Fruit fly (Drosophila melanogaster) whole organism, embryonic: ENCODE measurements around the gene Rab3-GEF.

Experiments used
- Antp ChIP-seq: fragments of 200-800 bp; sonication (Bioruptor generic); optimal IDR thresholded peaks from 3 replicates; lab custom pipeline; 2016; ENCODE audit warnings: missing biosample characterization, missing genetic modification characterization
- Atf6 ChIP-seq: fragments of 200-800 bp; sonication (Bioruptor generic); IDR thresholded peaks from 2 replicates; pipeline ENCODE4 v1.3.6; 2022; ENCODE audit warnings: missing biosample characterization, missing genetic modification characterization
- CG10267 ChIP-seq: fragments of 200-800 bp; sonication (Bioruptor generic); optimal IDR thresholded peaks from 2 replicates; lab custom pipeline; 2018; ENCODE audit warnings: missing biosample characterization, mild to moderate bottlenecking, missing genetic modification characterization, moderate library complexity
- CG10321 ChIP-seq: fragments of 200-800 bp; sonication (Bioruptor generic); IDR thresholded peaks from 2 replicates; pipeline ENCODE4 v1.3.6; 2022; ENCODE audit warnings: missing biosample characterization, missing genetic modification characterization
- CG11696 ChIP-seq: fragments of 200-800 bp; sonication (Bioruptor generic); IDR thresholded peaks from 2 replicates; pipeline ENCODE4 v1.3.6; 2022; ENCODE audit warnings: missing biosample characterization, missing genetic modification characterization
- CG31224 ChIP-seq: fragments of 200-800 bp; sonication (Bioruptor generic); IDR thresholded peaks from 2 replicates; pipeline ENCODE4 v1.3.6; 2022; ENCODE audit warnings: missing biosample characterization, missing genetic modification characterization
- CG31441 ChIP-seq: fragments of 200-800 bp; sonication (Bioruptor generic); IDR thresholded peaks from 2 replicates; pipeline ENCODE4 v1.3.6; 2022; ENCODE audit warnings: missing biosample characterization, missing genetic modification characterization
- CG33557 ChIP-seq: fragments of 200-800 bp; sonication (Bioruptor generic); optimal IDR thresholded peaks from 2 replicates; lab custom pipeline; 2019; ENCODE audit warnings: missing biosample characterization, mild to moderate bottlenecking, missing genetic modification characterization, moderate library complexity
- CG42726 ChIP-seq: fragments of 200-800 bp; sonication (Bioruptor generic); IDR thresholded peaks from 2 replicates; pipeline ENCODE4 v1.3.6; 2022; ENCODE audit warnings: missing biosample characterization, missing genetic modification characterization; ENCODE audit not compliant: partially characterized antibody
- CG7928 ChIP-seq: fragments of 200-800 bp; sonication (Bioruptor generic); optimal IDR thresholded peaks from 2 replicates; lab custom pipeline; 2017; ENCODE audit warnings: missing biosample characterization, mild to moderate bottlenecking, missing genetic modification characterization
- CG8944 ChIP-seq: fragments of 200-800 bp; sonication (Bioruptor generic); optimal IDR thresholded peaks from 3 replicates; lab custom pipeline; 2016; ENCODE audit warnings: missing biosample characterization, missing genetic modification characterization
- CG9727 ChIP-seq: fragments of 200-800 bp; sonication (Bioruptor generic); optimal IDR thresholded peaks from 3 replicates; lab custom pipeline; 2017; ENCODE audit warnings: missing biosample characterization, mild to moderate bottlenecking, missing genetic modification characterization
- Dad ChIP-seq: fragments of 200-800 bp; sonication (Bioruptor generic); optimal IDR thresholded peaks from 3 replicates; lab custom pipeline; 2016; ENCODE audit warnings: missing biosample characterization, missing genetic modification characterization
- E2f2 ChIP-seq: fragments of 200-800 bp; sonication (Bioruptor generic); IDR thresholded peaks from 2 replicates; pipeline ENCODE4 v1.3.6; 2022; ENCODE audit warnings: missing biosample characterization, missing genetic modification characterization
- Lpt ChIP-seq: fragments of >200 bp; optimal IDR thresholded peaks from 2 replicates; lab custom pipeline; 2018; ENCODE audit warnings: missing biosample characterization, missing genetic modification characterization
- Med ChIP-seq: fragments of 200-800 bp; sonication (Bioruptor generic); peaks from one replicate; lab custom pipeline; 2016; ENCODE audit warnings: missing biosample characterization, missing genetic modification characterization, mild to moderate bottlenecking, inconsistent platforms, moderate library complexity
- Sox102F ChIP-seq: fragments of 200-800 bp; sonication (Bioruptor generic); optimal IDR thresholded peaks from 2 replicates; lab custom pipeline; 2018; ENCODE audit warnings: missing biosample characterization, mild to moderate bottlenecking, missing genetic modification characterization, moderate library complexity
- Xbp1 ChIP-seq: fragments of 200-800 bp; sonication (Bioruptor generic); optimal IDR thresholded peaks from 3 replicates; lab custom pipeline; 2016; ENCODE audit warnings: missing biosample characterization, mild to moderate bottlenecking, missing genetic modification characterization
- ap ChIP-seq: fragments of 200-800 bp; sonication (Bioruptor generic); IDR thresholded peaks from 2 replicates; pipeline ENCODE4 v1.3.6; 2022; ENCODE audit warnings: missing biosample characterization, missing genetic modification characterization
- bab2 ChIP-seq: fragments of 200-800 bp; sonication (Bioruptor generic); optimal IDR thresholded peaks from 2 replicates; lab custom pipeline; 2016; ENCODE audit warnings: missing biosample characterization, missing genetic modification characterization
- crp ChIP-seq, 2 experiments: fragments of 200-800 bp; sonication (Bioruptor generic); optimal IDR thresholded peaks; 2 replicates in 1 of 2; 3 replicates in 1 of 2; lab custom pipeline; 2017; ENCODE audit warnings: missing biosample characterization in 2 of 2, missing genetic modification characterization in 2 of 2, mild to moderate bottlenecking in 1 of 2, moderate library complexity in 1 of 2
- da ChIP-seq: fragments of 200-800 bp; sonication (Bioruptor generic); optimal IDR thresholded peaks from 2 replicates; lab custom pipeline; 2016; ENCODE audit warnings: missing biosample characterization, missing genetic modification characterization
- danr ChIP-seq: fragments of 200-800 bp; sonication (Bioruptor generic); IDR thresholded peaks from 2 replicates; pipeline ENCODE4 v1.3.6; 2022; ENCODE audit warnings: missing biosample characterization, missing genetic modification characterization
- dmrt99B ChIP-seq: fragments of 200-800 bp; sonication (Bioruptor generic); optimal IDR thresholded peaks from 2 replicates; lab custom pipeline; 2018; ENCODE audit warnings: missing biosample characterization, mild to moderate bottlenecking, missing genetic modification characterization, moderate library complexity
- emc ChIP-seq: fragments of 200-800 bp; sonication (Bioruptor generic); optimal IDR thresholded peaks from 2 replicates; lab custom pipeline; 2016; ENCODE audit warnings: missing biosample characterization, missing genetic modification characterization
- esg ChIP-seq: fragments of 200-800 bp; sonication (Bioruptor generic); conservative IDR thresholded peaks from 2 replicates; pipeline ENCODE4 v1.3.6; 2022; ENCODE audit warnings: missing biosample characterization, missing genetic modification characterization
- eyg ChIP-seq: fragments of 200-800 bp; sonication (Bioruptor generic); optimal IDR thresholded peaks from 3 replicates; lab custom pipeline; 2016; ENCODE audit warnings: missing biosample characterization, missing genetic modification characterization
- grau ChIP-seq: fragments of 200-800 bp; optimal IDR thresholded peaks from 3 replicates; lab custom pipeline; 2019; ENCODE audit warnings: missing biosample characterization, mild to moderate bottlenecking, missing genetic modification characterization, moderate library complexity
- h ChIP-seq: fragments of >200 bp; optimal IDR thresholded peaks from 2 replicates; lab custom pipeline; 2017
- ind ChIP-seq: fragments of 200-800 bp; sonication (Bioruptor generic); optimal IDR thresholded peaks from 3 replicates; lab custom pipeline; 2016; ENCODE audit warnings: missing biosample characterization, missing genetic modification characterization
- jigr1 ChIP-seq: fragments of 200-800 bp; sonication (Bioruptor generic); IDR thresholded peaks from 3 replicates; pipeline ENCODE4 v1.3.6; 2022; ENCODE audit warnings: missing biosample characterization, missing genetic modification characterization
- jing ChIP-seq: fragments of 200-800 bp; sonication (Bioruptor generic); optimal IDR thresholded peaks from 2 replicates; lab custom pipeline; 2018; ENCODE audit warnings: missing biosample characterization, mild to moderate bottlenecking, missing genetic modification characterization
- kay ChIP-seq: fragments of 200-800 bp; sonication (Bioruptor generic); optimal IDR thresholded peaks from 2 replicates; lab custom pipeline; 2016; ENCODE audit warnings: missing biosample characterization, missing genetic modification characterization
- ken ChIP-seq: fragments of 200-800 bp; sonication (Bioruptor generic); IDR thresholded peaks from 3 replicates; pipeline ENCODE4 v1.3.6; 2022; ENCODE audit warnings: missing biosample characterization, missing genetic modification characterization
- lilli ChIP-seq: fragments of 200-800 bp; sonication (Bioruptor generic); optimal IDR thresholded peaks from 3 replicates; lab custom pipeline; 2016; ENCODE audit warnings: missing biosample characterization, missing genetic modification characterization
- lov ChIP-seq, 2 experiments: fragments of 200-800 bp in 1 of 2; fragments of >200 bp in 1 of 2; sonication (Bioruptor generic) in 1 of 2; IDR thresholded peaks in 1 of 2; optimal IDR thresholded peaks in 1 of 2; 2 replicates in 1 of 2; 3 replicates in 1 of 2; pipeline versions ENCODE4 v1.3.6 to Lab custom; 2017 to 2022; ENCODE audit warnings: missing biosample characterization in 1 of 2, missing genetic modification characterization in 1 of 2
- pfk ChIP-seq: fragments of 200-800 bp; sonication (Bioruptor generic); optimal IDR thresholded peaks from 2 replicates; lab custom pipeline; 2018; ENCODE audit warnings: missing biosample characterization, mild to moderate bottlenecking, missing genetic modification characterization, moderate library complexity
- repo ChIP-seq: fragments of 200-800 bp; sonication (Bioruptor generic); optimal IDR thresholded peaks from 2 replicates; lab custom pipeline; 2016; ENCODE audit warnings: missing biosample characterization, missing genetic modification characterization
- sc ChIP-seq, 3 experiments: fragments of >200 bp in 2 of 3; fragments of 200-800 bp in 1 of 3; sonication (Bioruptor generic) in 1 of 3; optimal IDR thresholded peaks; 2 replicates in 2 of 3; 3 replicates in 1 of 3; lab custom pipeline; 2017; ENCODE audit warnings: mild to moderate bottlenecking in 1 of 3, missing biosample characterization in 1 of 3, missing genetic modification characterization in 1 of 3, missing genetic modification reagents in 1 of 3
- sima ChIP-seq: fragments of 200-800 bp; sonication (Bioruptor generic); optimal IDR thresholded peaks from 2 replicates; lab custom pipeline; 2016; ENCODE audit warnings: missing biosample characterization, missing genetic modification characterization
- ssp ChIP-seq: fragments of 200-800 bp; sonication (Bioruptor generic); IDR thresholded peaks from 2 replicates; pipeline ENCODE4 v1.3.6; 2022; ENCODE audit warnings: missing biosample characterization, missing genetic modification characterization
- stwl ChIP-seq: fragments of 200-800 bp; sonication (Bioruptor generic); optimal IDR thresholded peaks from 3 replicates; lab custom pipeline; 2018; ENCODE audit warnings: missing biosample characterization, mild to moderate bottlenecking, missing genetic modification characterization, moderate library complexity
- sug ChIP-seq: fragments of 200-800 bp; optimal IDR thresholded peaks from 2 replicates; lab custom pipeline; 2019; ENCODE audit warnings: missing biosample characterization, mild to moderate bottlenecking, missing genetic modification characterization, moderate library complexity
- tap ChIP-seq: fragments of 200-800 bp; optimal IDR thresholded peaks from 3 replicates; lab custom pipeline; 2019; ENCODE audit warnings: missing biosample characterization, mild to moderate bottlenecking, missing genetic modification characterization, moderate library complexity
- tna ChIP-seq: fragments of 200-800 bp; sonication (Bioruptor generic); IDR thresholded peaks from 2 replicates; pipeline ENCODE4 v1.3.6; 2022; ENCODE audit warnings: missing biosample characterization, missing genetic modification characterization; ENCODE audit not compliant: partially characterized antibody
- trh ChIP-seq: fragments of 200-800 bp; sonication (Bioruptor generic); optimal IDR thresholded peaks from 2 replicates; lab custom pipeline; 2016; ENCODE audit warnings: missing biosample characterization, missing genetic modification characterization
- vnd ChIP-seq: fragments of 200-800 bp; sonication (Bioruptor generic); IDR thresholded peaks from 3 replicates; pipeline ENCODE4 v1.3.6; 2022; ENCODE audit warnings: missing biosample characterization, missing genetic modification characterization; ENCODE audit not compliant: partially characterized antibody
- zfh1 ChIP-seq: fragments of 200-800 bp; sonication (Bioruptor generic); IDR thresholded peaks from 3 replicates; pipeline ENCODE4 v1.3.6; 2022; ENCODE audit warnings: missing biosample characterization, missing genetic modification characterization

Gene Rab3-GEF

dm6 chrX:15138994-15139863, 49.7 kb downstream of the Rab3-GEF start, which contains the start of gene RpL37-1 (continued):
- TF ChIP-seq E2f2 = peak; percentile 95
- peak; percentile 40 for TF ChIP-seq CG7928
- 0 out of 2 replicates have a peak, but pooled peaks have one; percentile 16 for TF ChIP-seq CG31224
- TF ChIP-seq trh (GFP tag; lab: Kevin White, UChicago) = peak; percentile 23
- no peak for TF ChIP-seq h
- peak; percentile 67 for TF ChIP-seq CG42726 (GFP tag; lab: Robert Waterston, UW)
- TF ChIP-seq Antp (GFP tag; lab: Kevin White, UChicago) = peak; percentile 64
- peak; percentile 38 for TF ChIP-seq dmrt99B (tag; lab: Kevin White, UChicago)
- peak; percentile 39 for TF ChIP-seq sima (GFP tag; lab: Kevin White, UChicago)
- TF ChIP-seq Atf6 (GFP tag; lab: Robert Waterston, UW) = peak; percentile 68
- TF ChIP-seq stwl (tag; lab: Kevin White, UChicago) = peak; percentile 32
- peak; percentile 42 for TF ChIP-seq pfk (GFP tag; lab: Kevin White, UChicago)
- no peak for TF ChIP-seq esg (GFP tag; lab: Robert Waterston, UW)
- peak; percentile 70 for TF ChIP-seq CG10267 (tag; lab: Kevin White, UChicago)
- peak; percentile 42 for TF ChIP-seq ind (GFP tag; lab: Kevin White, UChicago)
- peak; percentile 58 for TF ChIP-seq bab2 (GFP tag; lab: Kevin White, UChicago)
- TF ChIP-seq tna (GFP tag; lab: Robert Waterston, UW) = no peak
- TF ChIP-seq ken (GFP tag; lab: Robert Waterston, UW) = peak; percentile 62; the same call in 1 of the 3 replicates
- TF ChIP-seq Dad (GFP tag; lab: Kevin White, UChicago) = peak; percentile 77
- peak; percentile 36 for TF ChIP-seq repo (GFP tag; lab: Kevin White, UChicago)
- TF ChIP-seq Xbp1 (GFP tag; lab: Kevin White, UChicago) = peak; percentile 58
- peak; percentile 58 to 94 for TF ChIP-seq crp (GFP tag; optimal IDR thresholded peaks at IDR 0.05; lab: Kevin White, UChicago)
- peak; percentile 40 for TF ChIP-seq kay (GFP tag; lab: Kevin White, UChicago)
- no peak for TF ChIP-seq ap (GFP tag; lab: Robert Waterston, UW)
- TF ChIP-seq lilli (GFP tag; lab: Kevin White, UChicago) = peak; percentile 71
- TF ChIP-seq CG10321 (GFP tag; lab: Robert Waterston, UW) = 0 out of 2 replicates have a peak, but pooled peaks have one; percentile 16
- TF ChIP-seq emc = peak; percentile 23
- peak; percentile 97 for TF ChIP-seq Med (GFP tag; lab: Kevin White, UChicago)
- no peak for TF ChIP-seq jing (GFP tag; lab: Kevin White, UChicago)
- peak; percentile 51 for TF ChIP-seq CG31441 (GFP tag; lab: Robert Waterston, UW)
- peak; percentile 54 for TF ChIP-seq sug (tag; lab: Kevin White, UChicago)
- peak; percentile 35 for TF ChIP-seq CG33557 (GFP tag; lab: Kevin White, UChicago)
- peak; percentile 81 for TF ChIP-seq CG9727 (GFP tag; lab: Kevin White, UChicago)
- TF ChIP-seq tap = no peak
- no peak for TF ChIP-seq Lpt (GFP tag; lab: Kevin White, UChicago)
- TF ChIP-seq CG11696 = 0 out of 2 replicates have a peak, but pooled peaks have one; percentile 28
- peak; percentile 57 for TF ChIP-seq ssp (GFP tag; lab: Robert Waterston, UW)
- TF ChIP-seq eyg = peak; percentile 56
- TF ChIP-seq CG8944 (GFP tag; lab: Kevin White, UChicago) = peak; percentile 44
- TF ChIP-seq Sox102F (GFP tag; lab: Kevin White, UChicago) = peak; percentile 41
- peak; percentile 64; the same call in 2 of the 3 replicates for TF ChIP-seq zfh1
- TF ChIP-seq jigr1 (GFP tag; lab: Robert Waterston, UW) = no peak
- no peak for TF ChIP-seq lov (optimal IDR thresholded peaks at IDR 0.05; lab: Kevin White, UChicago)
- peak; percentile 83 for TF ChIP-seq lov (GFP tag; IDR thresholded peaks at IDR 0.05; lab: Robert Waterston, UW)
- TF ChIP-seq grau (tag; lab: Kevin White, UChicago) = peak; percentile 45
- no peak for TF ChIP-seq sc (optimal IDR thresholded peaks at IDR 0.05; lab: Kevin White, UChicago)
- TF ChIP-seq sc (GFP tag; optimal IDR thresholded peaks at IDR 0.05; lab: Kevin White, UChicago) = no peak
- peak; percentile 49; the same call in 1 of the 3 replicates for TF ChIP-seq vnd (GFP tag; lab: Robert Waterston, UW)
- TF ChIP-seq da (GFP tag; lab: Kevin White, UChicago) = peak; percentile 45
- no peak for TF ChIP-seq danr (GFP tag; lab: Robert Waterston, UW)
